Worm (Caenorhabditis elegans): Measurements from ENCODE around the gene H14N18.2.

H14N18.2 gene

DNA sequence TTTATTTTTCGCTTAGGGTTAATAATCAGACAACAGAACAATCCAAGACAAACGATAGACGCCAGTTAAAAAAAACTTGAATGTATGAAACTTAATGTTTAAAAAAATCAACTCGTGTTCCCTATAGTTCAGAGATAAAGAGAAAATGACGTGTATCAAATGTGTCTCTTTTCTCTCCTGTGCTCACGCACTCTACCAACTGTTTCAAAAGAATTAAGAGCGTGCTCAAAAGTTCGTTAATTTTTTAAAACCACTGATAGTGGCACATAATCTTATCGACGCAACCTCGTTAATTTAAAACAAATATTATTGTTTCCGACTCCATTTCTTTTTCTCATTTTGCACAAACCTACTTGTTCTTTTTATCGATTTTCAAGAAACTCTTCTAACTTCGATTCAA is 26.8 kb upstream of the H14N18.2 start:
- TF ChIP-seq cey-2 (tag; optimal IDR thresholded peaks at IDR 0.05; ENCODE audit: borderline replicate concordance, insufficient read depth) (no peak), mes-2 (tag; optimal IDR thresholded peaks at IDR 0.05; ENCODE audit: poor library complexity, severe bottlenecking) (no peak), php-3 (GFP tag; IDR thresholded peaks at IDR 0.05) (peak; percentile 88), snpc-4 (tag; optimal IDR thresholded peaks at IDR 0.05) (no peak), nhr-41 (GFP tag; IDR thresholded peaks at IDR 0.05) (no peak), dmd-6 (GFP tag; IDR thresholded peaks at IDR 0.05) (peak; percentile 82), Y105C5A.15 (GFP tag; IDR thresholded peaks at IDR 0.05) (no peak), tag-97 (GFP tag; IDR thresholded peaks at IDR 0.05) (no peak), daf-19 (GFP tag; conservative IDR thresholded peaks at IDR 0.05) (no peak), mdt-29 (GFP tag; IDR thresholded peaks at IDR 0.05) (no peak), pha-4 (GFP tag; IDR thresholded peaks at IDR 0.05) (no peak), pha-4 (tag; optimal IDR thresholded peaks at IDR 0.05) (no peak), zag-1 (tag; optimal IDR thresholded peaks at IDR 0.05) (no peak), hlh-11 (tag; optimal IDR thresholded peaks at IDR 0.05) (peak; percentile 74), spr-3 (GFP tag; optimal IDR thresholded peaks at IDR 0.05) (no peak), saeg-2 (GFP tag; IDR thresholded peaks at IDR 0.05) (no peak), Y5F2A.4 (GFP tag; optimal IDR thresholded peaks at IDR 0.05) (no peak), set-16 (GFP tag; IDR thresholded peaks at IDR 0.05) (no peak), mdl-1 (tag; optimal IDR thresholded peaks at IDR 0.05) (peak in 1 of 2 experiments; percentile 17), arid-1 (GFP tag; conservative IDR thresholded peaks at IDR 0.05) (no peak), pqm-1 (tag; optimal IDR thresholded peaks at IDR 0.05) (peak; percentile 95), lim-7 (GFP tag; IDR thresholded peaks at IDR 0.05) (no peak), gei-8 (GFP tag; optimal IDR thresholded peaks at IDR 0.05) (no peak), attf-4 (tag; optimal IDR thresholded peaks at IDR 0.05) (no peak), lir-3 (tag; optimal IDR thresholded peaks at IDR 0.05) (no peak), T20F7.1 (GFP tag; optimal IDR thresholded peaks at IDR 0.05) (peak; percentile 22), zip-2 (tag; optimal IDR thresholded peaks at IDR 0.05) (no peak), dve-1 (tag; optimal IDR thresholded peaks at IDR 0.05; ENCODE audit: insufficient read depth) (peak; percentile 86), R02D3.7 (tag; optimal IDR thresholded peaks at IDR 0.05) (no peak), D1046.2 (GFP tag; IDR thresholded peaks at IDR 0.05) (no peak), dmd-8 (GFP tag; IDR thresholded peaks at IDR 0.05) (no peak), ctbp-1 (GFP tag; IDR thresholded peaks at IDR 0.05) (no peak), zip-11 (GFP tag; IDR thresholded peaks at IDR 0.05) (no peak), T26A8.4 (GFP tag; IDR thresholded peaks at IDR 0.05) (no peak), Y48G9A.11 (GFP tag; IDR thresholded peaks at IDR 0.05) (no peak), jun-1 (tag; optimal IDR thresholded peaks at IDR 0.05) (no peak), lin-39 (tag; optimal IDR thresholded peaks at IDR 0.05) (no peak), nhr-237 (tag; optimal IDR thresholded peaks at IDR 0.05) (no peak), nhr-11 (tag; optimal IDR thresholded peaks at IDR 0.05) (no peak), aha-1 (tag) (no peak), Y75B8A.6 (GFP tag; IDR thresholded peaks at IDR 0.05) (no peak), daf-8 (GFP tag; IDR thresholded peaks at IDR 0.05) (no peak), F49E8.2 (tag; optimal IDR thresholded peaks at IDR 0.05; ENCODE audit: borderline replicate concordance) (no peak), mxl-3 (GFP tag; optimal IDR thresholded peaks at IDR 0.05) (no peak), hlh-30 (tag; optimal IDR thresholded peaks at IDR 0.05; ENCODE audit: insufficient read depth) (peak; percentile 49), ceh-62 (tag; optimal IDR thresholded peaks at IDR 0.05) (no peak), tra-1 (GFP tag; IDR thresholded peaks at IDR 0.05) (0 out of 2 replicates have a peak, but pooled peaks have one; percentile 35), ztf-11 (tag; optimal IDR thresholded peaks at IDR 0.05) (no peak), unc-62 (GFP tag; optimal IDR thresholded peaks at IDR 0.05 in 1 of 2) (no peak), unc-62 (tag; optimal IDR thresholded peaks at IDR 0.05) (no peak), sdz-12 (GFP tag; optimal IDR thresholded peaks at IDR 0.05) (no peak), zfp-3 (GFP tag; conservative IDR thresholded peaks at IDR 0.05) (no peak), ceh-20 (GFP tag; IDR thresholded peaks at IDR 0.05) (no peak)

Data from whole organism, L4 larva.